Worm (Caenorhabditis elegans) whole organism, L1 larva: ENCODE data around the gene Y32F6B.9.

Source experiments
- ama-1 ChIP-seq: fragments of 150-350 bp; optimal IDR thresholded peaks from 2 replicates; lab custom pipeline; 2014
- ces-1 ChIP-seq: fragments of 150-350 bp; optimal IDR thresholded peaks from 2 replicates; lab custom pipeline; 2014; ENCODE audit warnings: missing biosample characterization, missing genetic modification reagents, missing genetic modification characterization
- elt-2 ChIP-seq: sonication (generic microtip); optimal IDR thresholded peaks from 2 replicates; lab custom pipeline; 2016; ENCODE audit warnings: missing genetic modification characterization, mild to moderate bottlenecking, inconsistent platforms, missing compliant biosample characterization, missing genetic modification reagents
- elt-3 ChIP-seq, 6 experiments: fragments of 150-350 bp in 1 of 6; sonication (generic microtip); optimal IDR thresholded peaks; 2 replicates each; lab custom pipeline; 2017 to 2018; ENCODE audit warnings: missing biosample characterization in 6 of 6, missing genetic modification characterization in 6 of 6, inconsistent platforms in 1 of 6
- mdl-1 ChIP-seq, 2 experiments: fragments of 150-350 bp; optimal IDR thresholded peaks; 2 replicates each; lab custom pipeline; 2014 to 2017; ENCODE audit warnings: missing biosample characterization in 2 of 2, missing genetic modification characterization in 2 of 2, inconsistent platforms in 1 of 2
- mep-1 ChIP-seq: fragments of 150-350 bp; optimal IDR thresholded peaks from 2 replicates; lab custom pipeline; 2014; ENCODE audit warnings: missing biosample characterization, missing genetic modification characterization
- nhr-20 ChIP-seq: sonication (generic microtip); optimal IDR thresholded peaks from 2 replicates; lab custom pipeline; 2016; ENCODE audit warnings: mild to moderate bottlenecking, missing genetic modification characterization, missing compliant biosample characterization
- nhr-237 ChIP-seq: fragments of 150-350 bp; optimal IDR thresholded peaks from 2 replicates; lab custom pipeline; 2014; ENCODE audit warnings: missing biosample characterization, missing genetic modification characterization
- nhr-77 ChIP-seq: fragments of 150-350 bp; optimal IDR thresholded peaks from 2 replicates; lab custom pipeline; 2014; ENCODE audit warnings: missing biosample characterization, missing genetic modification characterization
- snpc-4 ChIP-seq: fragments of 150-350 bp; optimal IDR thresholded peaks from 2 replicates; lab custom pipeline; 2014; ENCODE audit warnings: missing biosample characterization, missing genetic modification characterization
- sox-4 ChIP-seq: sonication (generic microtip); optimal IDR thresholded peaks from 2 replicates; lab custom pipeline; 2016; ENCODE audit warnings: missing genetic modification characterization, missing compliant biosample characterization
- swsn-7 ChIP-seq: sonication (generic microtip); optimal IDR thresholded peaks from 2 replicates; lab custom pipeline; 2016; ENCODE audit warnings: missing genetic modification characterization, missing compliant biosample characterization
- unc-130 ChIP-seq: fragments of 150-350 bp; optimal IDR thresholded peaks from 2 replicates; lab custom pipeline; 2017; ENCODE audit warnings: missing biosample characterization, missing genetic modification characterization, inconsistent platforms

- TF ChIP-seq nhr-77 (tag; lab: Kevin White, UChicago) (no peak), mep-1 (tag; lab: Kevin White, UChicago) (no peak), snpc-4 (tag; lab: Kevin White, UChicago) (no peak), mdl-1 (tag; optimal IDR thresholded peaks at IDR 0.05; lab: Kevin White, UChicago) (no peak), nhr-237 (tag; lab: Kevin White, UChicago) (no peak), elt-2 (no peak), elt-3 (tag; optimal IDR thresholded peaks at IDR 0.05; lab: Kevin White, UChicago) (no peak), ces-1 (GFP tag; lab: Kevin White, UChicago) (no peak), nhr-20 (tag; lab: Kevin White, UChicago) (no peak), unc-130 (tag; lab: Kevin White, UChicago) (no peak), sox-4 (tag; lab: Kevin White, UChicago) (no peak), ama-1 (no peak), swsn-7 (tag; lab: Kevin White, UChicago) (no peak)
These were observed 37.8 kb upstream of the Y32F6B.9 start, which contains the start of gene snf-10 for ce11 chrV:10440723-10441122.
